Fruit fly (Drosophila melanogaster) whole organism, embryonic: ENCODE data around the gene CG9568.

Source experiments
- ATbp ChIP-seq: fragments of 200-800 bp; sonication (Bioruptor generic); optimal IDR thresholded peaks from 2 replicates; lab custom pipeline; 2017; ENCODE audit warnings: missing biosample characterization, mild to moderate bottlenecking, missing genetic modification characterization, missing genetic modification reagents
- Ada2b ChIP-seq: fragments of 200-800 bp; sonication (Bioruptor generic); IDR thresholded peaks from 2 replicates; pipeline ENCODE4 v1.3.6; 2022; ENCODE audit warnings: missing biosample characterization, missing genetic modification characterization
- Atf3 ChIP-seq: fragments of 200-800 bp; sonication (Bioruptor generic); optimal IDR thresholded peaks from 3 replicates; lab custom pipeline; 2016; ENCODE audit warnings: missing biosample characterization, missing genetic modification characterization
- CG1024 ChIP-seq: fragments of 200-800 bp; sonication (Bioruptor generic); IDR thresholded peaks from 2 replicates; pipeline ENCODE4 v1.3.6; 2022; ENCODE audit warnings: missing biosample characterization, missing genetic modification characterization
- CG10321 ChIP-seq: fragments of 200-800 bp; sonication (Bioruptor generic); IDR thresholded peaks from 2 replicates; pipeline ENCODE4 v1.3.6; 2022; ENCODE audit warnings: missing biosample characterization, missing genetic modification characterization
- CG10979 ChIP-seq: fragments of 200-800 bp; sonication (Bioruptor generic); optimal IDR thresholded peaks from 2 replicates; lab custom pipeline; 2018; ENCODE audit warnings: missing biosample characterization, mild to moderate bottlenecking, missing genetic modification characterization, moderate library complexity
- CG11398 ChIP-seq: fragments of 200-800 bp; sonication (Bioruptor generic); optimal IDR thresholded peaks from 2 replicates; lab custom pipeline; 2016; ENCODE audit warnings: missing biosample characterization, missing genetic modification characterization
- CG12071 ChIP-seq: fragments of 200-800 bp; sonication (Bioruptor generic); optimal IDR thresholded peaks from 3 replicates; lab custom pipeline; 2018; ENCODE audit warnings: missing biosample characterization, mild to moderate bottlenecking, missing genetic modification characterization
- CG14050 ChIP-seq: fragments of 200-800 bp; sonication (Bioruptor generic); IDR thresholded peaks from 3 replicates; pipeline ENCODE4 v1.3.6; 2022; ENCODE audit warnings: missing biosample characterization, missing genetic modification characterization
- CG14860 ChIP-seq: fragments of 200-800 bp; sonication (Bioruptor generic); IDR thresholded peaks from 3 replicates; pipeline ENCODE4 v1.3.6; 2022; ENCODE audit warnings: missing biosample characterization, missing genetic modification characterization; ENCODE audit not compliant: partially characterized antibody
- CG15011 ChIP-seq: fragments of 200-800 bp; sonication (Bioruptor generic); optimal IDR thresholded peaks from 3 replicates; lab custom pipeline; 2018; ENCODE audit warnings: missing biosample characterization, mild to moderate bottlenecking, missing genetic modification characterization
- CG15601 ChIP-seq: fragments of 200-800 bp; sonication (Bioruptor generic); optimal IDR thresholded peaks from 3 replicates; lab custom pipeline; 2019; ENCODE audit warnings: missing biosample characterization, mild to moderate bottlenecking, missing genetic modification characterization, moderate library complexity
- CG18476 ChIP-seq: fragments of 200-800 bp; sonication (Bioruptor generic); optimal IDR thresholded peaks from 2 replicates; lab custom pipeline; 2016; ENCODE audit warnings: missing biosample characterization, mild to moderate bottlenecking, missing genetic modification characterization
- CG31441 ChIP-seq: fragments of 200-800 bp; sonication (Bioruptor generic); IDR thresholded peaks from 2 replicates; pipeline ENCODE4 v1.3.6; 2022; ENCODE audit warnings: missing biosample characterization, missing genetic modification characterization
- CG32772 ChIP-seq: fragments of 200-800 bp; sonication (Bioruptor generic); IDR thresholded peaks from 2 replicates; pipeline ENCODE4 v1.3.6; 2022; ENCODE audit warnings: missing biosample characterization, missing genetic modification characterization
- CG4282 ChIP-seq: fragments of 200-800 bp; sonication (Bioruptor generic); optimal IDR thresholded peaks from 2 replicates; lab custom pipeline; 2016; ENCODE audit warnings: missing biosample characterization, missing genetic modification characterization
- CG6791 ChIP-seq: fragments of 200-800 bp; sonication (Bioruptor generic); IDR thresholded peaks from 3 replicates; pipeline ENCODE4 v1.3.6; 2022; ENCODE audit warnings: missing biosample characterization, missing genetic modification characterization; ENCODE audit not compliant: partially characterized antibody
- CG6813 ChIP-seq: fragments of 200-800 bp; sonication (Bioruptor generic); optimal IDR thresholded peaks from 2 replicates; lab custom pipeline; 2017; ENCODE audit warnings: missing biosample characterization, missing genetic modification characterization, mild to moderate bottlenecking, moderate library complexity, missing genetic modification reagents
- CG9876 ChIP-seq: fragments of 200-800 bp; sonication (Bioruptor generic); optimal IDR thresholded peaks from 2 replicates; lab custom pipeline; 2016; ENCODE audit warnings: missing biosample characterization, missing genetic modification characterization
- Camta ChIP-seq: fragments of 200-800 bp; sonication (Bioruptor generic); optimal IDR thresholded peaks from 2 replicates; lab custom pipeline; 2016; ENCODE audit warnings: missing biosample characterization, missing genetic modification characterization
- Doc2 ChIP-seq: fragments of 200-800 bp; sonication (Bioruptor generic); IDR thresholded peaks from 2 replicates; pipeline ENCODE4 v1.3.6; 2022; ENCODE audit warnings: missing biosample characterization, missing genetic modification characterization
- ERR ChIP-seq: fragments of 200-800 bp; sonication (Bioruptor generic); optimal IDR thresholded peaks from 2 replicates; lab custom pipeline; 2016; ENCODE audit warnings: missing biosample characterization, missing genetic modification characterization
- Gug ChIP-seq: fragments of 200-800 bp; sonication (Bioruptor generic); IDR thresholded peaks from 4 replicates; pipeline ENCODE4 v1.3.6; 2022; ENCODE audit warnings: missing biosample characterization, missing genetic modification characterization
- Med ChIP-seq: fragments of 200-800 bp; sonication (Bioruptor generic); peaks from one replicate; lab custom pipeline; 2016; ENCODE audit warnings: missing biosample characterization, missing genetic modification characterization, mild to moderate bottlenecking, inconsistent platforms, moderate library complexity
- Ravus ChIP-seq: fragments of 200-800 bp; sonication (Bioruptor generic); IDR thresholded peaks from 2 replicates; pipeline ENCODE4 v1.3.6; 2022; ENCODE audit warnings: missing biosample characterization, missing genetic modification characterization
- Rfx ChIP-seq: fragments of 200-800 bp; sonication (Bioruptor generic); IDR thresholded peaks from 2 replicates; pipeline ENCODE4 v1.3.6; 2022; ENCODE audit warnings: missing biosample characterization, missing genetic modification characterization
- Taf1 ChIP-seq: fragments of 200-800 bp; sonication (Bioruptor generic); IDR thresholded peaks from 2 replicates; pipeline ENCODE4 v1.3.6; 2022; ENCODE audit warnings: missing biosample characterization, missing genetic modification characterization
- ab ChIP-seq: fragments of 200-800 bp; sonication (Bioruptor generic); optimal IDR thresholded peaks from 2 replicates; lab custom pipeline; 2016; ENCODE audit warnings: missing biosample characterization, missing genetic modification characterization
- abd-A ChIP-seq: fragments of 200-800 bp; sonication (Bioruptor generic); optimal IDR thresholded peaks from 3 replicates; lab custom pipeline; 2019; ENCODE audit warnings: missing biosample characterization, mild to moderate bottlenecking, missing genetic modification characterization, moderate library complexity
- bab2 ChIP-seq: fragments of 200-800 bp; sonication (Bioruptor generic); optimal IDR thresholded peaks from 2 replicates; lab custom pipeline; 2016; ENCODE audit warnings: missing biosample characterization, missing genetic modification characterization
- cato ChIP-seq: fragments of 200-800 bp; sonication (Bioruptor generic); optimal IDR thresholded peaks from 2 replicates; lab custom pipeline; 2016; ENCODE audit warnings: missing biosample characterization, missing genetic modification characterization, borderline replicate concordance
- chif ChIP-seq, 2 experiments: fragments of 200-800 bp; sonication (Bioruptor generic); optimal IDR thresholded peaks; 3 replicates each; lab custom pipeline; 2016; ENCODE audit warnings: missing biosample characterization in 2 of 2, missing genetic modification characterization in 2 of 2
- crol ChIP-seq: fragments of 200-800 bp; sonication (Bioruptor generic); IDR thresholded peaks from 2 replicates; pipeline ENCODE4 v1.3.6; 2022; ENCODE audit warnings: missing biosample characterization, missing genetic modification characterization
- cwo ChIP-seq: fragments of 200-800 bp; sonication (Bioruptor generic); optimal IDR thresholded peaks from 3 replicates; lab custom pipeline; 2017; ENCODE audit warnings: missing biosample characterization, missing genetic modification characterization, mild to moderate bottlenecking, moderate library complexity, missing genetic modification reagents
- ems ChIP-seq: fragments of 200-800 bp; sonication (Bioruptor generic); optimal IDR thresholded peaks from 3 replicates; lab custom pipeline; 2016; ENCODE audit warnings: missing biosample characterization, missing genetic modification characterization
- fru ChIP-seq: fragments of >200 bp; optimal IDR thresholded peaks from 2 replicates; lab custom pipeline; 2017
- gsb-n ChIP-seq: fragments of 200-800 bp; sonication (Bioruptor generic); optimal IDR thresholded peaks from 3 replicates; lab custom pipeline; 2018; ENCODE audit warnings: missing biosample characterization, mild to moderate bottlenecking, missing genetic modification characterization
- h ChIP-seq: fragments of >200 bp; optimal IDR thresholded peaks from 2 replicates; lab custom pipeline; 2017
- hb ChIP-seq: fragments of 200-800 bp; sonication (Bioruptor generic); IDR thresholded peaks from 3 replicates; pipeline ENCODE4 v1.3.6; 2022; ENCODE audit warnings: missing biosample characterization, missing genetic modification characterization; ENCODE audit not compliant: partially characterized antibody
- hbn ChIP-seq: fragments of 200-800 bp; sonication (Bioruptor generic); IDR thresholded peaks from 2 replicates; pipeline ENCODE4 v1.3.6; 2022; ENCODE audit warnings: missing biosample characterization, missing genetic modification characterization; ENCODE audit not compliant: partially characterized antibody
- her ChIP-seq: fragments of 200-800 bp; sonication (Bioruptor generic); optimal IDR thresholded peaks from 2 replicates; lab custom pipeline; 2016; ENCODE audit warnings: missing biosample characterization, missing genetic modification characterization
- kah ChIP-seq: fragments of 200-800 bp; sonication (Bioruptor generic); optimal IDR thresholded peaks from 2 replicates; lab custom pipeline; 2018; ENCODE audit warnings: missing biosample characterization, mild to moderate bottlenecking, missing genetic modification characterization
- klu ChIP-seq: fragments of 200-800 bp; sonication (Bioruptor generic); IDR thresholded peaks from 2 replicates; pipeline ENCODE4 v1.3.6; 2022; ENCODE audit warnings: missing biosample characterization, missing genetic modification characterization
- lab ChIP-seq: fragments of 200-800 bp; sonication (Bioruptor generic); optimal IDR thresholded peaks from 3 replicates; lab custom pipeline; 2017; ENCODE audit warnings: missing biosample characterization, missing genetic modification characterization, mild to moderate bottlenecking, moderate library complexity, missing genetic modification reagents
- pho ChIP-seq: fragments of 200-800 bp; sonication (Bioruptor generic); optimal IDR thresholded peaks from 2 replicates; lab custom pipeline; 2016; ENCODE audit warnings: missing biosample characterization, missing genetic modification characterization
- ranshi ChIP-seq: fragments of 200-800 bp; sonication (Bioruptor generic); IDR thresholded peaks from 2 replicates; pipeline ENCODE4 v1.3.6; 2022; ENCODE audit warnings: missing biosample characterization, missing genetic modification characterization
- salm ChIP-seq: fragments of 200-800 bp; sonication (Bioruptor generic); optimal IDR thresholded peaks from 2 replicates; lab custom pipeline; 2018; ENCODE audit warnings: missing biosample characterization, mild to moderate bottlenecking, missing genetic modification characterization
- sd ChIP-seq: fragments of 200-800 bp; sonication (Bioruptor generic); optimal IDR thresholded peaks from 3 replicates; lab custom pipeline; 2018; ENCODE audit warnings: missing biosample characterization, mild to moderate bottlenecking, missing genetic modification characterization, moderate library complexity
- sr ChIP-seq: fragments of 200-800 bp; sonication (Bioruptor generic); IDR thresholded peaks from 3 replicates; pipeline ENCODE4 v1.3.6; 2022; ENCODE audit warnings: missing biosample characterization, missing genetic modification characterization
- tll ChIP-seq, 2 experiments: fragments of 200-800 bp in 1 of 2; fragments of >200 bp in 1 of 2; sonication (Bioruptor generic) in 1 of 2; optimal IDR thresholded peaks; 2 replicates each; lab custom pipeline; 2017 to 2019; ENCODE audit warnings: missing biosample characterization in 2 of 2, missing genetic modification characterization in 2 of 2, mild to moderate bottlenecking in 1 of 2, moderate library complexity in 1 of 2
- ttk ChIP-seq: fragments of 200-800 bp; sonication (Bioruptor generic); IDR thresholded peaks from 2 replicates; pipeline ENCODE4 v2.1.2; 2022; ENCODE audit warnings: missing biosample characterization, missing genetic modification characterization
- unpg ChIP-seq: fragments of 200-800 bp; sonication (Bioruptor generic); optimal IDR thresholded peaks from 3 replicates; lab custom pipeline; 2018; ENCODE audit warnings: missing biosample characterization, mild to moderate bottlenecking, missing genetic modification characterization, moderate library complexity
- vvl ChIP-seq: fragments of 200-800 bp; sonication (Bioruptor generic); IDR thresholded peaks from 2 replicates; pipeline ENCODE4 v1.3.6; 2022; ENCODE audit warnings: missing biosample characterization, missing genetic modification characterization

CG9568 gene

DNA sequence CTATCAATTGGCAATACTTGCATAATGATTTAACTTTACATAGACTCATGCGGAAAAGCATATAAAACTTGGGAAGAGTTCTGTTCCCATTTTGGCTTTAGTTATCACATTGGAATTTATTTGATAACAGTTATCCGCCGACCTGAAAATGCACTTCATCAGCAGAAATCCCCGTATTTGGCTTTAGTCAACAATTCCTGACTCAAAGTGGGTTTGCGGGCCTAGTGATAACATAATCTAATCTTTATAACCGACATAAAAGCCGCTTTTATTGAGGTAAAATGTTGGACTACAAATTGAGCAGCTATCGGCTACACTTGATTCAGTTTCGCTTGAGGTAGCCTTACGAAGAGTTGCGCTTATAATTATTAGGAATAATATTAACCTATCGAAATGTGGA, at the start of gene CG9568 (continued):
- TF ChIP-seq sr: no peak
- TF ChIP-seq gsb-n: no peak
- TF ChIP-seq unpg (GFP tag; lab: Kevin White, UChicago): peak; percentile 5
- TF ChIP-seq Camta: no peak
- no peak for TF ChIP-seq CG4282
- no peak for TF ChIP-seq pho
- peak; percentile 53 for TF ChIP-seq Med (GFP tag; lab: Kevin White, UChicago)
- no peak for TF ChIP-seq h (lab: Kevin White, UChicago)
- no peak for TF ChIP-seq hb (GFP tag; lab: Robert Waterston, UW)
- no peak for TF ChIP-seq cato
- TF ChIP-seq bab2 (GFP tag; lab: Kevin White, UChicago): no peak
- no peak for TF ChIP-seq salm (tag; lab: Kevin White, UChicago)
- no peak for TF ChIP-seq abd-A (tag; lab: Kevin White, UChicago)
- TF ChIP-seq Taf1 (GFP tag; lab: Robert Waterston, UW): no peak
- TF ChIP-seq sd: peak; percentile 80
- peak; percentile 48 for TF ChIP-seq CG12071 (GFP tag; lab: Kevin White, UChicago)
- no peak for TF ChIP-seq hbn
- TF ChIP-seq CG6813 (GFP tag; lab: Kevin White, UChicago): peak; percentile 17
- no peak for TF ChIP-seq CG11398
- TF ChIP-seq ttk: no peak
- no peak for TF ChIP-seq Ada2b (GFP tag; lab: Robert Waterston, UW)
- no peak for TF ChIP-seq CG31441 (GFP tag; lab: Robert Waterston, UW)
- TF ChIP-seq ranshi (GFP tag; lab: Robert Waterston, UW): no peak
- TF ChIP-seq vvl (GFP tag; lab: Robert Waterston, UW): no peak
- no peak for TF ChIP-seq crol (GFP tag; lab: Robert Waterston, UW)
- TF ChIP-seq CG18476: no peak
- TF ChIP-seq CG15601 (tag; lab: Kevin White, UChicago): no peak
- no peak for TF ChIP-seq tll (GFP tag; optimal IDR thresholded peaks at IDR 0.05; lab: Kevin White, UChicago)
- no peak for TF ChIP-seq CG10979 (tag; lab: Kevin White, UChicago)
- no peak for TF ChIP-seq CG32772 (GFP tag; lab: Robert Waterston, UW)
- TF ChIP-seq CG14050 (GFP tag; lab: Robert Waterston, UW): no peak
- no peak for TF ChIP-seq Rfx (GFP tag; lab: Robert Waterston, UW)
- no peak for TF ChIP-seq fru (lab: Kevin White, UChicago)
- no peak for TF ChIP-seq ems
- TF ChIP-seq CG15011 (GFP tag; lab: Kevin White, UChicago): no peak
- no peak for TF ChIP-seq Doc2 (GFP tag; lab: Robert Waterston, UW)
- TF ChIP-seq CG1024 (GFP tag; lab: Robert Waterston, UW): no peak
- no peak for TF ChIP-seq cwo (GFP tag; lab: Kevin White, UChicago)
- no peak for TF ChIP-seq klu
- no peak for TF ChIP-seq Ravus (GFP tag; lab: Robert Waterston, UW)
- TF ChIP-seq ATbp (GFP tag; lab: Kevin White, UChicago): peak; percentile 9
- TF ChIP-seq ab (GFP tag; lab: Kevin White, UChicago): no peak
- TF ChIP-seq CG10321 (GFP tag; lab: Robert Waterston, UW): no peak
- TF ChIP-seq ERR (GFP tag; lab: Kevin White, UChicago): no peak
- TF ChIP-seq Gug (GFP tag; lab: Robert Waterston, UW): no peak
- no peak for TF ChIP-seq kah (GFP tag; lab: Kevin White, UChicago)
- no peak for TF ChIP-seq her (GFP tag; lab: Kevin White, UChicago)
- no peak for TF ChIP-seq CG14860 (GFP tag; lab: Robert Waterston, UW)
- no peak for TF ChIP-seq Atf3 (GFP tag; lab: Kevin White, UChicago)
- TF ChIP-seq CG6791 (GFP tag; lab: Robert Waterston, UW): no peak
- TF ChIP-seq lab (GFP tag; lab: Kevin White, UChicago): peak; percentile 18
- no peak for TF ChIP-seq CG9876
- no peak for TF ChIP-seq chif (GFP tag; optimal IDR thresholded peaks at IDR 0.05; lab: Kevin White, UChicago)
